Worm (Caenorhabditis elegans): Measurements from ENCODE around the gene F40G9.7.

The F40G9.7 gene

DNA sequence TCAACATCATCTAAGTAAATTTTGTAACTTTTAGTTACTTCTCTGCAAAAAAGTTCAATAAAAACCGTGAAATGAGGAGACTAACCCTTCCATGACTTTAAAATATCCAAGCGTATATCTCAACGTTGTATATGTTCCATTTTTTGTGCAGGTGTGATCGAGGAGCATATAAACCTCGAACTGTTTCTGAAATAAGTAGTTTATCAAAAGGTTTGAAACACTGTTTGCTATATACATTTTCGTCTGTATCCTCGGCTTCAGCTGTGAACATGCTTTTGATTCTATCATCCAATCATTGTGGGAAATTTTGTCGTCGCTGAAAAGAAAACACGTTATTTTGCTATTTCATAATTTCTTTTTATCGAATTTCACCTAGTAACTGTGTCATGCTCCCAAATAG lies 15.5 kb downstream of the F40G9.7 start, which contains the start of gene F40G9.5:
TSS of gene F40G9.5 (plus strand) at position 301 of the 400 bp plus-strand sequence.
- TF ChIP-seq cog-1 (tag; optimal IDR thresholded peaks at IDR 0.05) (no peak), ztf-23 (GFP tag; IDR thresholded peaks at IDR 0.05) (no peak), ztf-29 (GFP tag; IDR thresholded peaks at IDR 0.05) (no peak), ref-1 (GFP tag; conservative IDR thresholded peaks at IDR 0.05) (no peak), med-1 (GFP tag; optimal IDR thresholded peaks at IDR 0.05; ENCODE audit: insufficient read depth) (no peak), T22C8.4 (GFP tag; IDR thresholded peaks at IDR 0.05) (no peak), flt-1 (GFP tag; IDR thresholded peaks at IDR 0.05) (no peak), klf-2 (GFP tag; conservative IDR thresholded peaks at IDR 0.05) (no peak), tab-1 (GFP tag; IDR thresholded peaks at IDR 0.05) (no peak)

DNA sequence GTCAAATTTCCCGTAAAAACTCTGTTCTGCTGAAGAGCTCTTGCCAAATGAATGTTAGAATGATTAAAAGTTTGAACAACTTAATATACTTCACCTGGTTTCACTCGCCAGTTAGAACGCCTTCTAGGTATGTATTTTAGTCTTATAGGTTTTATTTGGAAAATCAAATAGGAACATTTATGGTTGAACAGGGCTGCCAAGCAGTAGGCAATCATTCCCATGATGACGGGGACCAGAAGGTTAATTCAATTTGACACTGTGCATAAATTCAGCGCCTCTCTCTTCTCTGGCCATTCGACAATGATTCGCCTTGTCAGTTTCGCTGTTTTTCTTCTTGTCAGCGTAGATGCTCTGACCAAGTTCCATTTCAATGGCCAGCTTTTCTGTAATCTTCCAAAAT lies 16.6 kb downstream of the F40G9.7 start, which contains the start of gene F40G9.15:
TSS of gene F40G9.15 (plus strand) at position 301 of the 400 bp plus-strand sequence.
- TF ChIP-seq T22C8.4 (GFP tag; IDR thresholded peaks at IDR 0.05), result no peak
- TF ChIP-seq cog-1 (tag; optimal IDR thresholded peaks at IDR 0.05), result no peak
- no peak for TF ChIP-seq med-1 (GFP tag; optimal IDR thresholded peaks at IDR 0.05; ENCODE audit: insufficient read depth)
- TF ChIP-seq ztf-29 (GFP tag; IDR thresholded peaks at IDR 0.05), result no peak
- no peak for TF ChIP-seq klf-2 (GFP tag; conservative IDR thresholded peaks at IDR 0.05)
- no peak for TF ChIP-seq ztf-23 (GFP tag; IDR thresholded peaks at IDR 0.05)
- TF ChIP-seq flt-1 (GFP tag; IDR thresholded peaks at IDR 0.05), result no peak
- no peak for TF ChIP-seq tab-1 (GFP tag; IDR thresholded peaks at IDR 0.05)
- no peak for TF ChIP-seq ref-1 (GFP tag; conservative IDR thresholded peaks at IDR 0.05)

- TF ChIP-seq med-1 (GFP tag; optimal IDR thresholded peaks at IDR 0.05; ENCODE audit: insufficient read depth), result no peak
- no peak for TF ChIP-seq ref-1 (GFP tag; conservative IDR thresholded peaks at IDR 0.05)
- no peak for TF ChIP-seq flt-1 (GFP tag; IDR thresholded peaks at IDR 0.05)
- TF ChIP-seq klf-2 (GFP tag; conservative IDR thresholded peaks at IDR 0.05), result no peak
- TF ChIP-seq ztf-23 (GFP tag; IDR thresholded peaks at IDR 0.05), result no peak
- TF ChIP-seq tab-1 (GFP tag; IDR thresholded peaks at IDR 0.05), result no peak
- TF ChIP-seq ztf-29 (GFP tag; IDR thresholded peaks at IDR 0.05), result no peak
- TF ChIP-seq cog-1 (tag; optimal IDR thresholded peaks at IDR 0.05), result no peak
- no peak for TF ChIP-seq T22C8.4 (GFP tag; IDR thresholded peaks at IDR 0.05)
Observed at ce11 chrIII:183072-183471, 17.6 kb downstream of the F40G9.7 start.

ce11 chrIII:184335-184734 lies 18.8 kb downstream of the F40G9.7 start:
- TF ChIP-seq T22C8.4 (GFP tag; IDR thresholded peaks at IDR 0.05) (0 out of 2 replicates have a peak, but pooled peaks have one; percentile 5), klf-2 (GFP tag; conservative IDR thresholded peaks at IDR 0.05) (no peak)

DNA sequence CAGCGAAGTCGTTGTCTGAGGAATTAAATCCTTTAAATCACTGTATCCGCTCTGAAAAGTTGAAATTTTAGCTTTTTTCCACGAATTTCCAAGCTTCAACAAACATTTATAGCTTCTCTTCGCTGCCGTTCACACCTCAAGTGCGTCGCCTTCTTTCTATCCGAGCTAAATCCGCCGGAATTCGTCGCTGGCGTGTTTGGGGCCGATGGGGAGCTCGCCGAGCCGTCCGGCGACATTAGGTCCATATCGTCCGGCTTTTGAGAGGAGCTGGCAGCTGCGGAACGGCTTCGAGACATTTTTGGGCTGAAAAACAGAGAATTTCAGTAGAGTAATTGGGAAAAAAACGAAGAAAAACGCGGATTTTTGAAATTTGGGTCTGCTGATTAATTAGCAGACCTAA lies 22.3 kb downstream of the F40G9.7 start, which contains the start of gene mxl-2:
TSS of gene mxl-2 (minus strand) at position 303 of the 400 bp plus-strand sequence.
- TF ChIP-seq T22C8.4 (GFP tag; IDR thresholded peaks at IDR 0.05) (no peak), klf-2 (GFP tag; conservative IDR thresholded peaks at IDR 0.05) (no peak), flt-1 (GFP tag; IDR thresholded peaks at IDR 0.05) (no peak)

- no peak for TF ChIP-seq flt-1 (GFP tag; IDR thresholded peaks at IDR 0.05)
- no peak for TF ChIP-seq med-1 (GFP tag; optimal IDR thresholded peaks at IDR 0.05; ENCODE audit: insufficient read depth)
- TF ChIP-seq ztf-23 (GFP tag; IDR thresholded peaks at IDR 0.05), result no peak
- TF ChIP-seq ztf-29 (GFP tag; IDR thresholded peaks at IDR 0.05), result no peak
- no peak for TF ChIP-seq T22C8.4 (GFP tag; IDR thresholded peaks at IDR 0.05)
- TF ChIP-seq klf-2 (GFP tag; conservative IDR thresholded peaks at IDR 0.05), result no peak
- TF ChIP-seq cog-1 (tag; optimal IDR thresholded peaks at IDR 0.05), result no peak
- TF ChIP-seq tab-1 (GFP tag; IDR thresholded peaks at IDR 0.05), result no peak
- TF ChIP-seq ref-1 (GFP tag; conservative IDR thresholded peaks at IDR 0.05), result no peak
Observed at ce11 chrIII:188426-188888, 23.0 kb downstream of the F40G9.7 start, which contains the start of gene ubc-20. TSS of gene ubc-20 (plus strand) at chrIII:188838.

ce11 chrIII:189280-189679 lies 23.8 kb downstream of the F40G9.7 start:
- TF ChIP-seq tab-1 (GFP tag; IDR thresholded peaks at IDR 0.05), result no peak

- TF ChIP-seq flt-1 (GFP tag; IDR thresholded peaks at IDR 0.05) (no peak), klf-2 (GFP tag; conservative IDR thresholded peaks at IDR 0.05) (no peak), ztf-23 (GFP tag; IDR thresholded peaks at IDR 0.05) (no peak), cog-1 (tag; optimal IDR thresholded peaks at IDR 0.05) (no peak), ref-1 (GFP tag; conservative IDR thresholded peaks at IDR 0.05) (no peak), med-1 (GFP tag; optimal IDR thresholded peaks at IDR 0.05; ENCODE audit: insufficient read depth) (no peak), T22C8.4 (GFP tag; IDR thresholded peaks at IDR 0.05) (no peak), tab-1 (GFP tag; IDR thresholded peaks at IDR 0.05) (no peak), ztf-29 (GFP tag; IDR thresholded peaks at IDR 0.05) (no peak)
Observed at ce11 chrIII:190686-191085, 25.2 kb downstream of the F40G9.7 start, which contains the start of gene cox-17. TSS of gene cox-17 (plus strand) at chrIII:190986.

ce11 chrIII:191803-192202 lies 26.3 kb downstream of the F40G9.7 start, which contains the start of gene sec-20:
TSS of gene sec-20 (plus strand) at chrIII:192103.
- no peak for TF ChIP-seq flt-1 (GFP tag; IDR thresholded peaks at IDR 0.05)
- no peak for TF ChIP-seq ref-1 (GFP tag; conservative IDR thresholded peaks at IDR 0.05)
- TF ChIP-seq tab-1 (GFP tag; IDR thresholded peaks at IDR 0.05), result no peak
- no peak for TF ChIP-seq T22C8.4 (GFP tag; IDR thresholded peaks at IDR 0.05)
- no peak for TF ChIP-seq ztf-29 (GFP tag; IDR thresholded peaks at IDR 0.05)
- no peak for TF ChIP-seq med-1 (GFP tag; optimal IDR thresholded peaks at IDR 0.05; ENCODE audit: insufficient read depth)

- no peak for TF ChIP-seq T22C8.4 (GFP tag; IDR thresholded peaks at IDR 0.05)
- no peak for TF ChIP-seq cog-1 (tag; optimal IDR thresholded peaks at IDR 0.05)
- no peak for TF ChIP-seq tab-1 (GFP tag; IDR thresholded peaks at IDR 0.05)
- no peak for TF ChIP-seq ref-1 (GFP tag; conservative IDR thresholded peaks at IDR 0.05)
- no peak for TF ChIP-seq klf-2 (GFP tag; conservative IDR thresholded peaks at IDR 0.05)
- no peak for TF ChIP-seq ztf-29 (GFP tag; IDR thresholded peaks at IDR 0.05)
- TF ChIP-seq flt-1 (GFP tag; IDR thresholded peaks at IDR 0.05), result no peak
- TF ChIP-seq med-1 (GFP tag; optimal IDR thresholded peaks at IDR 0.05; ENCODE audit: insufficient read depth), result no peak
- no peak for TF ChIP-seq ztf-23 (GFP tag; IDR thresholded peaks at IDR 0.05)
Observed at ce11 chrIII:194160-194559, 28.7 kb downstream of the F40G9.7 start, which contains the start of gene F40G9.17. TSS of gene F40G9.17 (plus strand) at chrIII:194460.

Measured in whole organism, midembryonic.